Fruit fly (Drosophila melanogaster) whole organism, wandering third instar larva: ENCODE results near the gene Atg4a.

Source experiments
- Abd-B ChIP-seq: fragments of >200 bp; optimal IDR thresholded peaks from 2 replicates; lab custom pipeline; 2017; ENCODE audit warnings: missing biosample characterization, missing genetic modification characterization
- CG32264 ChIP-seq: fragments of 200-800 bp; sonication (Bioruptor generic); optimal IDR thresholded peaks from 2 replicates; lab custom pipeline; 2016; ENCODE audit warnings: missing biosample characterization, missing genetic modification characterization
- CG9705 ChIP-seq: fragments of 200-800 bp; sonication (Bioruptor generic); optimal IDR thresholded peaks from 2 replicates; lab custom pipeline; 2018; ENCODE audit warnings: missing biosample characterization, mild to moderate bottlenecking, missing genetic modification characterization
- CrebA ChIP-seq: fragments of 200-800 bp; sonication (Bioruptor generic); optimal IDR thresholded peaks from 2 replicates; lab custom pipeline; 2016; ENCODE audit warnings: missing biosample characterization, mild to moderate bottlenecking, missing genetic modification characterization, borderline replicate concordance
- Dfd ChIP-seq: fragments of >200 bp; optimal IDR thresholded peaks from 2 replicates; lab custom pipeline; 2017; ENCODE audit warnings: missing biosample characterization, missing genetic modification characterization
- Dif ChIP-seq: fragments of 200-275, 200-300 bp; sonication (Bioruptor generic); optimal IDR thresholded peaks from 2 replicates; lab custom pipeline; 2018; ENCODE audit warnings: missing biosample characterization, missing genetic modification characterization; ENCODE audit not compliant: partially characterized antibody
- GATAd ChIP-seq: sonication (Bioruptor generic); optimal IDR thresholded peaks from 2 replicates; lab custom pipeline; 2016; ENCODE audit warnings: missing biosample characterization, missing genetic modification characterization
- HLH106 ChIP-seq: fragments of 200-800 bp; optimal IDR thresholded peaks from 3 replicates; lab custom pipeline; 2019; ENCODE audit warnings: missing biosample characterization, mild to moderate bottlenecking, missing genetic modification characterization, moderate library complexity
- Hnf4 ChIP-seq: fragments of 200-800 bp; sonication (Bioruptor generic); optimal IDR thresholded peaks from 2 replicates; lab custom pipeline; 2016; ENCODE audit warnings: missing biosample characterization, mild to moderate bottlenecking, missing genetic modification characterization
- Hr78 ChIP-seq: fragments of >200 bp; optimal IDR thresholded peaks from 2 replicates; lab custom pipeline; 2017; ENCODE audit warnings: missing biosample characterization, missing genetic modification characterization
- Hr83 ChIP-seq: fragments of 200-300 bp; sonication (Bioruptor generic); optimal IDR thresholded peaks from 2 replicates; lab custom pipeline; 2016; ENCODE audit warnings: missing biosample characterization, mild to moderate bottlenecking, missing genetic modification characterization, moderate library complexity; ENCODE audit not compliant: poor library complexity, severe bottlenecking
- Jra ChIP-seq: sonication (Bioruptor generic); optimal IDR thresholded peaks from 2 replicates; lab custom pipeline; 2016; ENCODE audit warnings: missing biosample characterization, missing genetic modification characterization
- Mio ChIP-seq: sonication (Bioruptor generic); optimal IDR thresholded peaks from 2 replicates; lab custom pipeline; 2016; ENCODE audit warnings: missing biosample characterization, missing genetic modification characterization
- Myc ChIP-seq: fragments of >200 bp; optimal IDR thresholded peaks from 2 replicates; lab custom pipeline; 2017
- N ChIP-seq: fragments of >200 bp; optimal IDR thresholded peaks from 2 replicates; lab custom pipeline; 2018; ENCODE audit warnings: missing biosample characterization, missing external identifiers, missing genetic modification characterization
- OdsH ChIP-seq: fragments of 200-800 bp; sonication (Bioruptor generic); optimal IDR thresholded peaks from 2 replicates; lab custom pipeline; 2016; ENCODE audit warnings: missing biosample characterization, mild to moderate bottlenecking, missing genetic modification characterization
- Rel ChIP-seq, 2 experiments: fragments of 200-800 bp; sonication (Bioruptor generic) in 1 of 2; optimal IDR thresholded peaks; 2 replicates in 1 of 2; 3 replicates in 1 of 2; lab custom pipeline; 2016 to 2019; ENCODE audit warnings: mild to moderate bottlenecking in 2 of 2, missing biosample characterization in 2 of 2, missing genetic modification characterization in 2 of 2, moderate library complexity in 1 of 2
- Sp1 ChIP-seq: fragments of 200-800 bp; sonication (Bioruptor generic); optimal IDR thresholded peaks from 3 replicates; lab custom pipeline; 2019; ENCODE audit warnings: missing biosample characterization, mild to moderate bottlenecking, missing genetic modification characterization, moderate library complexity
- Vsx2 ChIP-seq: fragments of 200-300, 225-300 bp; sonication (Bioruptor generic); optimal IDR thresholded peaks from 2 replicates; lab custom pipeline; 2018; ENCODE audit warnings: missing biosample characterization, missing genetic modification characterization; ENCODE audit not compliant: partially characterized antibody
- br ChIP-seq: fragments of 200-800 bp; sonication (Bioruptor generic); optimal IDR thresholded peaks from 2 replicates; lab custom pipeline; 2016; ENCODE audit warnings: missing biosample characterization, missing genetic modification characterization
- brk ChIP-seq: fragments of 200-800 bp; sonication (Bioruptor generic); optimal IDR thresholded peaks from 2 replicates; lab custom pipeline; 2016; ENCODE audit warnings: missing biosample characterization, mild to moderate bottlenecking, missing genetic modification characterization
- dl ChIP-seq, 2 experiments: fragments of 175-275, 200-275 bp in 1 of 2; fragments of 200-275 bp in 1 of 2; sonication (Bioruptor generic); optimal IDR thresholded peaks; lab custom pipeline; 2018; ENCODE audit warnings: mild to moderate bottlenecking in 2 of 2, missing biosample characterization in 2 of 2, missing genetic modification characterization in 2 of 2, moderate library complexity in 2 of 2; ENCODE audit not compliant: partially characterized antibody in 2 of 2, insufficient read depth in 1 of 2
- dmrt93B ChIP-seq: fragments of 200-800 bp; sonication (Bioruptor generic); optimal IDR thresholded peaks from 2 replicates; lab custom pipeline; 2018; ENCODE audit warnings: missing biosample characterization, mild to moderate bottlenecking, missing genetic modification characterization
- dsf ChIP-seq: sonication (Bioruptor generic); optimal IDR thresholded peaks from 2 replicates; lab custom pipeline; 2016; ENCODE audit warnings: missing biosample characterization, missing genetic modification characterization, borderline replicate concordance
- ey ChIP-seq: fragments of 200-800 bp; sonication (Bioruptor generic); optimal IDR thresholded peaks from 2 replicates; lab custom pipeline; 2016; ENCODE audit warnings: missing biosample characterization, missing genetic modification characterization
- foxo ChIP-seq, 2 experiments: fragments of 200-800 bp; sonication (Bioruptor generic); optimal IDR thresholded peaks; 2 replicates in 1 of 2; 3 replicates in 1 of 2; lab custom pipeline; 2016 to 2017; ENCODE audit warnings: missing biosample characterization in 2 of 2, missing genetic modification characterization in 2 of 2
- fru ChIP-seq: fragments of 200-800 bp; sonication (Bioruptor generic); optimal IDR thresholded peaks from 3 replicates; lab custom pipeline; 2016; ENCODE audit warnings: missing biosample characterization, mild to moderate bottlenecking, missing genetic modification characterization
- h ChIP-seq: fragments of 200-800 bp; sonication (Bioruptor generic); optimal IDR thresholded peaks from 3 replicates; lab custom pipeline; 2016; ENCODE audit warnings: missing biosample characterization, mild to moderate bottlenecking, missing genetic modification characterization
- jim ChIP-seq: fragments of 175-275, 200-325 bp; sonication (Bioruptor generic); optimal IDR thresholded peaks from 2 replicates; lab custom pipeline; 2016; ENCODE audit warnings: missing biosample characterization, mild to moderate bottlenecking, missing genetic modification characterization
- lola ChIP-seq: fragments of >200 bp; optimal IDR thresholded peaks from 2 replicates; lab custom pipeline; 2017; ENCODE audit warnings: missing biosample characterization, missing genetic modification characterization
- pan ChIP-seq: fragments of >200 bp; optimal IDR thresholded peaks from 2 replicates; lab custom pipeline; 2017
- psq ChIP-seq: fragments of 200-800 bp; sonication (Bioruptor generic); optimal IDR thresholded peaks from 3 replicates; lab custom pipeline; 2017; ENCODE audit warnings: missing biosample characterization, mild to moderate bottlenecking, missing genetic modification characterization, moderate library complexity
- rgr ChIP-seq: fragments of 200-800 bp; sonication (Bioruptor generic); optimal IDR thresholded peaks from 3 replicates; lab custom pipeline; 2016; ENCODE audit warnings: missing biosample characterization, mild to moderate bottlenecking, missing genetic modification characterization
- sage ChIP-seq: fragments of 200-800 bp; sonication (Bioruptor generic); optimal IDR thresholded peaks from 2 replicates; lab custom pipeline; 2016; ENCODE audit warnings: missing biosample characterization, mild to moderate bottlenecking, missing genetic modification characterization
- sv ChIP-seq: fragments of 200-800 bp; sonication (Bioruptor generic); optimal IDR thresholded peaks from 3 replicates; lab custom pipeline; 2016; ENCODE audit warnings: missing biosample characterization, missing genetic modification characterization
- tai ChIP-seq: sonication (Bioruptor generic); optimal IDR thresholded peaks from 2 replicates; lab custom pipeline; 2016; ENCODE audit warnings: missing biosample characterization, missing genetic modification characterization
- usp ChIP-seq: fragments of >200 bp; optimal IDR thresholded peaks from 2 replicates; lab custom pipeline; 2017; ENCODE audit warnings: missing biosample characterization, missing genetic modification characterization
- woc ChIP-seq: sonication (Bioruptor generic); optimal IDR thresholded peaks from 2 replicates; lab custom pipeline; 2016; ENCODE audit warnings: missing biosample characterization, mild to moderate bottlenecking, missing genetic modification characterization

The Atg4a gene

DNA sequence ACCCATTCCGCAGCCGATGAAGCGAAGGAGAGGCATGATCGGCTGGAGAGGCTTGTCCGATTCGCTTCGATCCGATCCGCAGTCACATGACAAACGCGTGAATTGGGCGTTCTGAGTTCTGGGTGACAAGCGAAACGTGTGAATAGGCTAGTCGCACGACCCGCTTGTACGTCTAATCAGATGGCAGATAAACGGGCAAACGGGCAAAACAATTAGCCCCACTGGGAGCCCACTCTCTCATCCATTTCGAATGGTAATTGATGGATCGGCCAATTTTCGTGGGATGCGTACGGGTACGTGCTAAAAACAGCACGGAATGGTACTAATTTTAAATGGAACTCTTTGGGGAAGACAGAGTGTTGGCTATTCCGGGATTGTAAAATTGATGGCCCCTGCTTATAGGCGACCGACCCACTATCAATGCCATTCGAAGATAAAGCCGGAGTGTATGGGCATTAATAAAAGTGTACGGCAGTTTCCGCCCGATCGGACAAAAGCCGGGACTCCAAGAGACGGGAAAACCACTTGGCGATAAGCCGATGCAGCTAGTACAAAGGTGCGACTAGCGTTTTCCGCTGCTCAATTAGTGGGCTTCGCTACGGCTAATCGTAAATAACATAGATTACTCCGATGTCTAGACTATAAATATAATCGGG, 46.9 kb downstream of the Atg4a start:
- no peak for TF ChIP-seq pan (lab: Kevin White, UChicago)
- TF ChIP-seq Vsx2 (GFP tag; lab: Kevin White, UChicago): peak; percentile 18
- TF ChIP-seq Rel (GFP tag; optimal IDR thresholded peaks at IDR 0.05; lab: Kevin White, UChicago): no peak
- TF ChIP-seq Rel (tag; optimal IDR thresholded peaks at IDR 0.05; lab: Kevin White, UChicago): peak; percentile 3
- TF ChIP-seq h (GFP tag; lab: Kevin White, UChicago): peak; percentile 74
- TF ChIP-seq N (GFP tag; lab: Kevin White, UChicago): no peak
- TF ChIP-seq CrebA: no peak
- TF ChIP-seq sv (GFP tag; lab: Kevin White, UChicago): no peak
- no peak for TF ChIP-seq br (GFP tag; lab: Kevin White, UChicago)

DNA sequence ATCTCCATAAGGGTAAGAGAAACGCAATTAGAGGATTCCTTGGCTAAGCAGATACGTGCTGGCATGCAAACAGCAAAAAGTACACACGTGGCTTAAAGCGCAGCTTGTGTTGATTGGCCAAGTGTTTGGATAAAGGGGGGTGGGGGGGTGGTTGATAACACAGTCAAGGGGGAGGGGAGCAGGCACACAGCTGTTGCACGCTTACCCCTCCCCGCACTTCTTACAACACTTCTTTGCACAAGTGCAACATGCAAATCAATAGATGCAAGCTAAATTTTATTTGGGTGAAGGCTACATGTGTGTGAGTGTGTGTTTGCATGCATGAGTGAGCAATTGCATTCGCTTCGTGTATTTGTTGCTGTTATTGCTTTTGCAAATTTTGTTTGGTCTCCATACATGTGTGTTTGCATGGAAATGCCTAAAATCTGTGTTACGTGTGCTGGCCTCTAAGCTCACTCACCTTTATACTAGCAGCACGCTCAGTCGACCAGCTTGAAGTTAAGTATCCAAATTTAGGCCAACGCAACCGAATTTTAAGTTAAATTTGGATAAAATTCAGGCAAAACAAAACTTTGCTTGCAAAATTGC, 47.7 kb downstream of the Atg4a start:
- no peak for TF ChIP-seq Myc (lab: Kevin White, UChicago)
- no peak for TF ChIP-seq Dif (GFP tag; lab: Kevin White, UChicago)
- no peak for TF ChIP-seq pan (lab: Kevin White, UChicago)
- TF ChIP-seq OdsH (GFP tag; lab: Kevin White, UChicago): no peak
- no peak for TF ChIP-seq Hr83 (GFP tag; lab: Kevin White, UChicago)
- no peak for TF ChIP-seq CrebA
- no peak for TF ChIP-seq Abd-B (GFP tag; lab: Kevin White, UChicago)
- TF ChIP-seq N (GFP tag; lab: Kevin White, UChicago): no peak
- TF ChIP-seq Dfd (GFP tag; lab: Kevin White, UChicago): no peak
- TF ChIP-seq dsf (GFP tag; lab: Kevin White, UChicago): no peak

DNA sequence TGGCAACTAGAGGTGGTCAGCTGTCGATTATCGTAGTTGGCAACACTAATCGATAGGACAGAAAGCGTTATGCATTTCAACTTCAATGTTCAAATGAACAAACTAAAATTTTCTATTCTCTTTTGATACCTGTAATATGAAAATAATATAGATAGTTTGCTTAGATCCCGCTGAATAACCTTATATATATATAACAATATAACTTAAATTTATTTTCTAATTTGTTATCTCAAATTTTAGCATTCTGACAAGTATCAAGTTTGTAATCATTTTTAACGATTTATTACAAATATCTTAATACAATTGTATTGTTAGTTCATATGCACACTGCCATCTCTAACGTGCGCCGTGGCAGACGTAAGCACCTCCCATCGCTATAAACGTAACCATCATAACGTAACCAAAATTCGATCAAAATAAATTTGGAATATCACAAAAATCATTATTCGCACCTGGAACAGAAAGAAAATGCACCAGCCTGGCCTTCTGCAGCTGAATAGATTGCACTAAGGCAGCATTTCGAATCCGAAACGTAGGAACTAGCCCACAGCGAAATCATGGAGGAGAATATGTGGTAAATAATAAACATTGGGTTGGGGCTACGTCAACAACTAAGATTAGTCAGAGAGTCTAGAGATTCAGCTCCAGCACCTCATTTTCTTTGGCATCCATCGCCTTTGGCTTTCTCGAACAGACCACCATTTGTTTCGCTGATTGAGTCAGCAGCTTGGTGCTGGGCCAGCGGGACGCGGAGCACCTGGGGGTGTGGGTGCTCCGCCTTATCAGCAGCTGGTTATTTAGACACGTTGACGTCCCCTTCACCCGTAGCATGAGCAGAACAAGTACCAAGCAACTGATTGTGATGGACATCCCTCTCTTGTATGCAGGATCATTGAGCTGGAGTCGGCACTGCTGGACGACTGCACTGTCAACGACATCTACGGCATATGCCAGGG, 48.5 kb downstream of the Atg4a start, which contains the start of the genes Pino and TBC1D23:
TSS of gene Pino (minus strand) at position 22 of the 956 bp plus-strand sequence.
TSS of gene TBC1D23 (plus strand) at position 385 of the 956 bp plus-strand sequence.
- TF ChIP-seq CrebA (no peak), foxo (GFP tag; optimal IDR thresholded peaks at IDR 0.05; lab: Kevin White, UChicago) (peak in 1 of 2 experiments; percentile 80), OdsH (GFP tag; lab: Kevin White, UChicago) (peak; percentile 26), jim (no peak), Dfd (GFP tag; lab: Kevin White, UChicago) (no peak), woc (GFP tag; lab: Kevin White, UChicago) (peak; percentile 60), Hr78 (no peak), Mio (no peak), h (GFP tag; lab: Kevin White, UChicago) (peak; percentile 52), dmrt93B (GFP tag; lab: Kevin White, UChicago) (peak; percentile 56), CG9705 (GFP tag; lab: Kevin White, UChicago) (peak; percentile 57), Myc (lab: Kevin White, UChicago) (peak; percentile 57), usp (GFP tag; lab: Kevin White, UChicago) (no peak), Hnf4 (GFP tag; lab: Kevin White, UChicago) (no peak), CG32264 (GFP tag; lab: Kevin White, UChicago) (no peak), fru (GFP tag; lab: Kevin White, UChicago) (peak; percentile 57), Rel (GFP tag; optimal IDR thresholded peaks at IDR 0.05; lab: Kevin White, UChicago) (no peak), Rel (tag; optimal IDR thresholded peaks at IDR 0.05; lab: Kevin White, UChicago) (no peak), Hr83 (GFP tag; lab: Kevin White, UChicago) (peak; percentile 38), sv (GFP tag; lab: Kevin White, UChicago) (peak; percentile 58), ey (GFP tag; lab: Kevin White, UChicago) (peak; percentile 53), dl (GFP tag; optimal IDR thresholded peaks at IDR 0.05; lab: Kevin White, UChicago; ENCODE audit: insufficient read depth in 1 of 2, partially characterized antibody in 2 of 2) (no peak), brk (GFP tag; lab: Kevin White, UChicago) (no peak), Jra (GFP tag; lab: Kevin White, UChicago) (peak; percentile 1), psq (GFP tag; lab: Kevin White, UChicago) (peak; percentile 48), pan (lab: Kevin White, UChicago) (no peak), rgr (peak; percentile 76), sage (no peak), N (GFP tag; lab: Kevin White, UChicago) (no peak), br (GFP tag; lab: Kevin White, UChicago) (peak; percentile 50), Dif (GFP tag; lab: Kevin White, UChicago) (no peak), Sp1 (GFP tag; lab: Kevin White, UChicago) (peak; percentile 70), tai (GFP tag; lab: Kevin White, UChicago) (no peak), dsf (GFP tag; lab: Kevin White, UChicago) (no peak), HLH106 (tag; lab: Kevin White, UChicago) (peak; percentile 84), lola (no peak), GATAd (GFP tag; lab: Kevin White, UChicago) (no peak), Abd-B (GFP tag; lab: Kevin White, UChicago) (no peak), Vsx2 (GFP tag; lab: Kevin White, UChicago) (no peak)
